Worm (Caenorhabditis elegans) whole organism, L3 larva: ENCODE data around the gene Y43E12A.3.

Experiments used
- R02D3.7 ChIP-seq: fragments of 150-350 bp; optimal IDR thresholded peaks from 2 replicates; lab custom pipeline; 2014; ENCODE audit warnings: missing biosample characterization, missing genetic modification characterization
- ZK546.5 ChIP-seq: sonication (generic microtip); optimal IDR thresholded peaks from 2 replicates; lab custom pipeline; 2017; ENCODE audit warnings: missing biosample characterization, missing genetic modification characterization
- aly-2 ChIP-seq: fragments of 150-350 bp; optimal IDR thresholded peaks from 2 replicates; lab custom pipeline; 2014; ENCODE audit warnings: missing biosample characterization, missing genetic modification characterization
- ama-1 ChIP-seq: fragments of 150-350 bp; optimal IDR thresholded peaks from 2 replicates; lab custom pipeline; 2018
- ceh-16 ChIP-seq: sonication (generic microtip); optimal IDR thresholded peaks from 2 replicates; lab custom pipeline; 2017; ENCODE audit warnings: missing biosample characterization, missing genetic modification characterization
- elt-3 ChIP-seq, 3 experiments: fragments of 150-350 bp in 1 of 3; sonication (generic microtip) in 2 of 3; optimal IDR thresholded peaks; 2 replicates in 2 of 3; 4 replicates in 1 of 3; lab custom pipeline; 2014 to 2017; ENCODE audit warnings: missing biosample characterization in 3 of 3, missing genetic modification characterization in 3 of 3
- lin-39 ChIP-seq: fragments of 150-350 bp; optimal IDR thresholded peaks from 2 replicates; lab custom pipeline; 2018; ENCODE audit warnings: missing biosample characterization, missing genetic modification reagents, missing genetic modification characterization
- lsy-12 ChIP-seq: sonication (generic microtip); optimal IDR thresholded peaks from 2 replicates; lab custom pipeline; 2016; ENCODE audit warnings: mild to moderate bottlenecking, missing genetic modification characterization, missing compliant biosample characterization
- mdl-1 ChIP-seq: fragments of 150-350 bp; optimal IDR thresholded peaks from 2 replicates; lab custom pipeline; 2014; ENCODE audit warnings: missing biosample characterization, missing genetic modification characterization
- nfya-1 ChIP-seq: sonication (generic microtip); optimal IDR thresholded peaks from 2 replicates; lab custom pipeline; 2017; ENCODE audit warnings: missing genetic modification characterization, mild to moderate bottlenecking, missing compliant biosample characterization, antibody characterized with exemption, moderate library complexity; ENCODE audit not compliant: insufficient read depth
- nhr-237 ChIP-seq: fragments of 150-350 bp; optimal IDR thresholded peaks from 2 replicates; lab custom pipeline; 2014; ENCODE audit warnings: missing biosample characterization, missing genetic modification characterization
- nhr-77 ChIP-seq: fragments of 150-350 bp; optimal IDR thresholded peaks from 2 replicates; lab custom pipeline; 2014; ENCODE audit warnings: missing biosample characterization, missing genetic modification characterization
- snpc-4 ChIP-seq: fragments of 150-350 bp; optimal IDR thresholded peaks from 2 replicates; lab custom pipeline; 2014; ENCODE audit warnings: missing biosample characterization, missing genetic modification characterization
- unc-62 ChIP-seq: fragments of 150-350 bp; sonication (generic microtip); optimal IDR thresholded peaks from 4 replicates; lab custom pipeline; 2014; ENCODE audit warnings: missing biosample characterization, missing genetic modification reagents, missing genetic modification characterization

DNA sequence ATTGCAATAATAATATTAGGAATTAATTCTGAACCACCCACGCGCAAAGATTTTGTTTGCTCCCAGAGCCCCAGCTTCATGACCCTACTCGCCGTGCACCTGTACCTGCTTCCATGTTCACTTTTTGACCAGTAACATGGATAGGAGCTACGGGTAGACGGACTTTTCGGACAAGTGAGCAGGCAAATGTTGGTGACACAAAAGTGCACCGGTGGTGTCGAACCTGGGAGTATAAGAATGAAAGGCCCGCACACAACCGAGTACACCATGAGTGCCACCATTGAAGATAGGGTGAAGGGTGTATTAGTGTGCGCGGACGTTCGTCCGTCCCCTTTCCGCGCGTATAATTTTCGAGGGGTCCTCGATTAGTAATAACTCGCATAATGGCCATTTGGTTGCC, 38.2 kb downstream of the Y43E12A.3 start:
- TF ChIP-seq unc-62 (GFP tag; lab: Kevin White, UChicago) (no peak), aly-2 (tag; lab: Kevin White, UChicago) (no peak), nhr-237 (tag; lab: Kevin White, UChicago) (no peak), snpc-4 (tag; lab: Kevin White, UChicago) (no peak), ama-1 (lab: Kevin White, UChicago) (peak; percentile 92), mdl-1 (no peak), lsy-12 (peak; percentile 49), ceh-16 (no peak), elt-3 (tag; optimal IDR thresholded peaks at IDR 0.05; lab: Kevin White, UChicago) (peak in 1 of 3 experiments; percentile 8), R02D3.7 (tag; lab: Kevin White, UChicago) (no peak), nhr-77 (tag; lab: Kevin White, UChicago) (no peak), nfya-1 (tag; lab: Kevin White, UChicago) (peak; percentile 24), ZK546.5 (no peak), lin-39 (tag; lab: Kevin White, UChicago) (peak; percentile 58)
